Worm (Caenorhabditis elegans) whole organism, mixed stage, embryonic: ENCODE measurements around the gene T02H6.5.
A peak's percentile ranks its signal among the peaks of the same experiment; 100 is the strongest.

Experiments
- bed-3 ChIP-seq: fragments of 200-800 bp; sonication (Bioruptor generic); optimal IDR thresholded peaks from 3 replicates; lab custom pipeline; 2018; ENCODE audit warnings: mild to moderate bottlenecking, missing genetic modification characterization, moderate library complexity, missing compliant biosample characterization
- blmp-1 ChIP-seq: fragments of 150-350 bp; optimal IDR thresholded peaks from 2 replicates; lab custom pipeline; 2014; ENCODE audit warnings: missing biosample characterization, missing genetic modification characterization
- ceh-39 ChIP-seq: fragments of 150-350 bp; optimal IDR thresholded peaks from 2 replicates; lab custom pipeline; 2014; ENCODE audit warnings: missing biosample characterization, missing genetic modification characterization
- ceh-43 ChIP-seq: fragments of 200-800 bp; sonication (Bioruptor generic); optimal IDR thresholded peaks from 2 replicates; lab custom pipeline; 2018; ENCODE audit warnings: mild to moderate bottlenecking, missing genetic modification characterization, moderate library complexity, missing compliant biosample characterization
- ceh-83 ChIP-seq: fragments of 200-800 bp; sonication (Bioruptor generic); optimal IDR thresholded peaks from 2 replicates; lab custom pipeline; 2018; ENCODE audit warnings: mild to moderate bottlenecking, missing genetic modification characterization, missing compliant biosample characterization
- ces-1 ChIP-seq: fragments of 150-350 bp; optimal IDR thresholded peaks from 2 replicates; lab custom pipeline; 2014; ENCODE audit warnings: missing biosample characterization, missing genetic modification reagents, missing genetic modification characterization
- drap-1 ChIP-seq: fragments of 200-800 bp; sonication (Bioruptor generic); optimal IDR thresholded peaks from 3 replicates; lab custom pipeline; 2018; ENCODE audit warnings: mild to moderate bottlenecking, missing genetic modification characterization, missing compliant biosample characterization
- elt-1 ChIP-seq: sonication (generic microtip); optimal IDR thresholded peaks from 2 replicates; lab custom pipeline; 2017; ENCODE audit warnings: missing genetic modification characterization, mild to moderate bottlenecking, missing compliant biosample characterization, antibody characterized with exemption, moderate library complexity, borderline replicate concordance; ENCODE audit not compliant: insufficient read depth
- elt-3 ChIP-seq: fragments of 150-350 bp; optimal IDR thresholded peaks from 2 replicates; lab custom pipeline; 2014; ENCODE audit warnings: missing biosample characterization, missing genetic modification characterization
- flh-1 ChIP-seq: fragments of 200-800 bp; sonication (Bioruptor generic); optimal IDR thresholded peaks from 2 replicates; lab custom pipeline; 2018; ENCODE audit warnings: mild to moderate bottlenecking, missing genetic modification characterization, moderate library complexity, missing compliant biosample characterization
- hlh-1 ChIP-seq: fragments of 150-350 bp; optimal IDR thresholded peaks from 2 replicates; lab custom pipeline; 2014; ENCODE audit warnings: missing biosample characterization, missing genetic modification reagents, missing genetic modification characterization
- lin-13 ChIP-seq: fragments of 150-350 bp; optimal IDR thresholded peaks from 2 replicates; lab custom pipeline; 2014; ENCODE audit warnings: missing biosample characterization, missing genetic modification characterization
- lin-32 ChIP-seq: fragments of 200-800 bp; sonication (Bioruptor generic); optimal IDR thresholded peaks from 2 replicates; lab custom pipeline; 2018; ENCODE audit warnings: mild to moderate bottlenecking, missing genetic modification characterization, missing compliant biosample characterization
- lsy-2 ChIP-seq: fragments of 150-350 bp; optimal IDR thresholded peaks from 2 replicates; lab custom pipeline; 2014; ENCODE audit warnings: missing biosample characterization, missing genetic modification characterization
- mep-1 ChIP-seq: fragments of 150-350 bp; optimal IDR thresholded peaks from 2 replicates; lab custom pipeline; 2017; ENCODE audit warnings: missing biosample characterization, missing genetic modification reagents, missing genetic modification characterization, inconsistent platforms
- nhr-12 ChIP-seq: fragments of 150-350 bp; optimal IDR thresholded peaks from 2 replicates; lab custom pipeline; 2014; ENCODE audit warnings: missing biosample characterization, missing genetic modification characterization
- nhr-2 ChIP-seq: fragments of 150-350 bp; optimal IDR thresholded peaks from 2 replicates; lab custom pipeline; 2014; ENCODE audit warnings: missing biosample characterization, missing genetic modification characterization
- nhr-237 ChIP-seq: fragments of 150-350 bp; optimal IDR thresholded peaks from 2 replicates; lab custom pipeline; 2014; ENCODE audit warnings: missing biosample characterization, missing genetic modification characterization
- nhr-28 ChIP-seq: fragments of 150-350 bp; optimal IDR thresholded peaks from 2 replicates; lab custom pipeline; 2014; ENCODE audit warnings: missing biosample characterization, missing genetic modification characterization
- pha-4 ChIP-seq: fragments of 150-350 bp; optimal IDR thresholded peaks from 2 replicates; lab custom pipeline; 2018; ENCODE audit warnings: missing biosample characterization, missing genetic modification reagents, missing genetic modification characterization
- sem-2 ChIP-seq: fragments of 200-800 bp; sonication (Bioruptor generic); optimal IDR thresholded peaks from 2 replicates; lab custom pipeline; 2018; ENCODE audit warnings: mild to moderate bottlenecking, missing genetic modification characterization, missing compliant biosample characterization
- snpc-4 ChIP-seq: fragments of 150-350 bp; optimal IDR thresholded peaks from 2 replicates; lab custom pipeline; 2014; ENCODE audit warnings: missing biosample characterization, missing genetic modification characterization
- tbx-8 ChIP-seq: fragments of 200-800 bp; sonication (Bioruptor generic); optimal IDR thresholded peaks from 2 replicates; lab custom pipeline; 2018; ENCODE audit warnings: mild to moderate bottlenecking, missing genetic modification characterization, moderate library complexity, missing compliant biosample characterization
- unc-120 ChIP-seq: sonication (generic microtip); optimal IDR thresholded peaks from 2 replicates; lab custom pipeline; 2017; ENCODE audit warnings: missing genetic modification characterization, missing compliant biosample characterization; ENCODE audit not compliant: poor library complexity, severe bottlenecking
- unc-62 ChIP-seq: fragments of 150-350 bp; optimal IDR thresholded peaks from 2 replicates; lab custom pipeline; 2014; ENCODE audit warnings: missing biosample characterization, missing genetic modification reagents, missing genetic modification characterization
- zip-8 ChIP-seq: fragments of 150-350 bp; optimal IDR thresholded peaks from 2 replicates; lab custom pipeline; 2014; ENCODE audit warnings: missing biosample characterization, missing genetic modification characterization

T02H6.5 gene

DNA sequence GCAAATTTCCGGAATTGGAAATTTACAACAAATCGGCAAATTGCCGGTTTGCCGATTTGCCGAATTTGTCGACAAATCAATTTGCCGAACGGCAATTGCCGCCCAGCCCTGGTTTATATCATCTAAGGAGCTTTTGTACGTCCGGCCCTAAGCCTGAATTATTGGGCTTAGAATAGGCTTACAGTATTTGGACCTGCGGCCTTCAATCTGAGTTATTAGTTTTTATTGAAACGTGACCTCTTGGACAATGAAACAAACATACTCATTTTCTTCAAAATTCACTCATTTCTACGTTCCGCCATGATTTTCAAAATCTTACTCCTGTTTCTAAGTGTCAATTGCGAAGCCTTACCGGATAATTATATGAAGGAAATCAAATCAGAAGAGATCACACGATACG is 9.6 kb upstream of the T02H6.5 start, which contains the start of gene Y39F10C.1:
Gene Y39F10C.1, plus strand, starts transcription at position 301 of the 400 bp plus-strand sequence.
- TF ChIP-seq tbx-8 (GFP tag; lab: Kevin White, UChicago), result no peak
- no peak for TF ChIP-seq nhr-28 (tag; lab: Kevin White, UChicago)
- no peak for TF ChIP-seq zip-8 (tag; lab: Kevin White, UChicago)
- no peak for TF ChIP-seq lsy-2 (tag; lab: Kevin White, UChicago)
- no peak for TF ChIP-seq snpc-4 (tag; lab: Kevin White, UChicago)
- no peak for TF ChIP-seq bed-3
- no peak for TF ChIP-seq ces-1 (GFP tag; lab: Kevin White, UChicago)
- no peak for TF ChIP-seq unc-120
- no peak for TF ChIP-seq nhr-12
- no peak for TF ChIP-seq elt-3 (tag; lab: Kevin White, UChicago)
- TF ChIP-seq ceh-83, result no peak
- TF ChIP-seq blmp-1 (tag; lab: Kevin White, UChicago), result no peak
- TF ChIP-seq elt-1 (tag; lab: Kevin White, UChicago), result no peak
- no peak for TF ChIP-seq ceh-43 (GFP tag; lab: Kevin White, UChicago)
- TF ChIP-seq hlh-1 (tag; lab: Kevin White, UChicago), result no peak
- no peak for TF ChIP-seq mep-1 (tag; lab: Kevin White, UChicago)
- TF ChIP-seq lin-32 (GFP tag; lab: Kevin White, UChicago), result no peak
- TF ChIP-seq drap-1 (GFP tag; lab: Kevin White, UChicago), result no peak
- no peak for TF ChIP-seq sem-2

DNA sequence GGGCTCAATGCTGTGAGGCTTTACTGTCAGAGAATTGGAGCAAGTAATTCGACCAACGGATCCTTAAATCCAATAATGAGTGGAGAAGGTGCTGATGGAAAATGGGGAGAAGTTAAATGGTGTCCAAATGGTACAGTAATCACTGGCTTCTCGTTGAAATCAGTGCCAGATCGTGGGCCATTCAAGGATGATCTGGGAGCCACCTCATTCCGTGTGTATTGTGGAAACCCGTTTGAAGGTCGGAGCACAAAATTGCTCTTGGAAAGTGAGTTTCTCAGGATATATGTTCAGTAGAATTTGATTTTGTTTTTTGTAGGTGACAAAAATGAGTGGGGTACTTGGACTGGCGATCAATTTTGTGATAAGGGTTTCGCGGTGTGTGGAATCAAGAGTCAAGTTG is 9.1 kb upstream of the T02H6.5 start:
- no peak for TF ChIP-seq unc-120
- TF ChIP-seq hlh-1 (tag; lab: Kevin White, UChicago), result no peak
- no peak for TF ChIP-seq lin-32 (GFP tag; lab: Kevin White, UChicago)
- TF ChIP-seq drap-1 (GFP tag; lab: Kevin White, UChicago), result no peak
- TF ChIP-seq unc-62 (GFP tag; lab: Kevin White, UChicago), result no peak
- TF ChIP-seq lin-13 (tag; lab: Kevin White, UChicago), result no peak
- TF ChIP-seq nhr-2 (tag; lab: Kevin White, UChicago), result no peak
- TF ChIP-seq snpc-4 (tag; lab: Kevin White, UChicago), result no peak
- no peak for TF ChIP-seq lsy-2 (tag; lab: Kevin White, UChicago)

DNA sequence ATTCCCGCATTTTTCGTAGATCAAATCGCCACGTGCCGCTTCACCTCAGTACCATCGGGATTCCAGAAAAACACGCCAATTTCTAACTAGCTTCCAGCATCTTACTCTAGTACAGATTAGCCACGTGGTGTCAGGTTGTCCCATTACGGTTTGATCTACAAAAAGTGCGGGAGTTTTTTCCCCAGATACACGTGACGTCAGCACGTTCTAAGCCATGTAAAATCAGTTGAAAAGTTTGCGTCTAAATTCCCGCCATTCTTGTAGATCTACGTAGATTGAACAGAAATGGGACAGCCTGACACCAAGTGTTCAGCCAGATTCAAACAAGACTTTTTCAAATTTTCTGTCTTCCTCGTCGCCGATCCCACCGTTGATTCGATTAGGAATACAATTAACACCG is 6.3 kb upstream of the T02H6.5 start, which contains the start of gene T02H6.9:
Gene T02H6.9, plus strand, starts transcription at position 301 of the 400 bp plus-strand sequence.
- TF ChIP-seq unc-62 (GFP tag; lab: Kevin White, UChicago) (no peak), ceh-43 (GFP tag; lab: Kevin White, UChicago) (no peak), hlh-1 (tag; lab: Kevin White, UChicago) (no peak), tbx-8 (GFP tag; lab: Kevin White, UChicago) (no peak), elt-1 (tag; lab: Kevin White, UChicago) (no peak), nhr-28 (tag; lab: Kevin White, UChicago) (no peak)

DNA sequence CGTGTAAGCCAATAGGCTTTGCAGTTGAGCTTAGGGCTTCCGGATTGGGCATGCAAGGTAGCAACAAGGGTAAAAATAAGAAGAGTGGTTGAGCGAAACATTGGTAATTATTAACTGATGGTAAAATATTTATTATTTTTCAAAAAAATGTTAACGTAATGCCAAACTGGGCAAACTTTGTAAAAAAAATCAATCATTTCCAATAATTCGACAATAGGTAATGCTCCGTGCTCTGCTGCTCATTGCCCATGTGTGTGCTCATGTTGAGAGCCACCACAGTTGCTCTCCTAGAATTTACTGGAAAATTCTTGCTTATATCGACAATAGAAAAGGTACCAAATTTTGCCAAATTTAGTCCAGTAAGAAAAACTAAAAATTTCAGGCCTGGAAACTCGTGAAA is 4.3 kb upstream of the T02H6.5 start, which contains the start of the genes T02H6.10 and T02H6.8:
Gene T02H6.10, minus strand, starts transcription at position 101 of the 400 bp plus-strand sequence.
Gene T02H6.8, plus strand, starts transcription at position 221 of the 400 bp plus-strand sequence.
- TF ChIP-seq unc-62 (GFP tag; lab: Kevin White, UChicago) (no peak), flh-1 (no peak), nhr-12 (no peak)

DNA sequence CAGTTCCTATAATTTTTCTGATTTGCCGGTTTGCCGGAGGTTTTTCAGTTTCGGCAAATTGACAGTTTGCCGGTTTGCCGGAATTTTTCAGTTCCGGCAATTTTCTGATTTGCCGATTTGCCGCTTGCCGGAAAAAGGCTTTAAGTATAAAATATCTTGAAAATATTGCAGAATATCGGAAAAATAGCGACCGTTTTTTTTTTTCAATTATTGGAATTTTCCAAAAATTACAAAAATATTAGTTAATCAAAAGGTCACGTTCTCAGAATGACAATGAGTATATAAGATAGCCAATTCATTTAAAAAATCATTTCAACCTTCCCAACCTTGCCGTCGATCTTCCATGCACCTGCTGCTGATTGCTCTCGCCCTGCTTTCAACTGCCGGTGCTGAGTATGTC is 2.6 kb upstream of the T02H6.5 start, which contains the start of gene T02H6.7:
Gene T02H6.7, plus strand, starts transcription at position 301 of the 400 bp plus-strand sequence.
- TF ChIP-seq nhr-2 (tag; lab: Kevin White, UChicago), result no peak
- no peak for TF ChIP-seq snpc-4 (tag; lab: Kevin White, UChicago)
- TF ChIP-seq flh-1, result no peak
- no peak for TF ChIP-seq blmp-1 (tag; lab: Kevin White, UChicago)
- TF ChIP-seq elt-3 (tag; lab: Kevin White, UChicago), result no peak
- TF ChIP-seq nhr-237, result no peak
- no peak for TF ChIP-seq tbx-8 (GFP tag; lab: Kevin White, UChicago)
- TF ChIP-seq lin-13 (tag; lab: Kevin White, UChicago), result no peak
- TF ChIP-seq nhr-12, result no peak
- no peak for TF ChIP-seq unc-120
- no peak for TF ChIP-seq ceh-39 (tag; lab: Kevin White, UChicago)
- no peak for TF ChIP-seq sem-2
- no peak for TF ChIP-seq drap-1 (GFP tag; lab: Kevin White, UChicago)
- no peak for TF ChIP-seq ceh-83
- no peak for TF ChIP-seq nhr-28 (tag; lab: Kevin White, UChicago)
- TF ChIP-seq lsy-2 (tag; lab: Kevin White, UChicago), result no peak

DNA sequence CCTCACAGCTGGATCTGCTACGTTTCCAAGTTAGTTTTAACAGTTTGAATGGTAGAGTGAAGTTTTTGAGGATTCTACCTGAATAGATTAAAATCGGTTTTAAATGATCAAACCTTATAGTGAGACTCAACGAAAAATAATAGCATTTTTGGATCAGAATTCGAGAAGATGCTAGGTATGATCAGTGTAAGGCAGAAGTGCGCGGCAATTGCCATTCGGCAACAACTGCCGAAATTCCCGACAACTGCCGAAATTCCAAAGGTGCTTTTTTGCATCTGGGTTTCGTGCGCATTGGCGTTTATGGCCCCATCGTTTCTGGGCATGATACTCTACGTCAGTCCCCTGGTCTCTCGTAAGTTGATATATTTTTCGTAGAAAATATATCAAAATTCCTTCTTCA is 1.4 kb upstream of the T02H6.5 start, which contains the start of gene T02H6.6:
Gene T02H6.6, plus strand, starts transcription at position 301 of the 400 bp plus-strand sequence.
- TF ChIP-seq hlh-1 (tag; lab: Kevin White, UChicago) (peak; percentile 63), pha-4 (tag; lab: Kevin White, UChicago) (no peak)
